Worm (Caenorhabditis elegans) whole organism, late embryonic: ENCODE data around the gene chk-2.
"Not testable (repeated sequence)": the region's sequence is repeated elsewhere in the genome, so short reads cannot be mapped to it uniquely, and the experiment has no call there.

Source experiments
- T23F11.4 ChIP-seq: fragments of 200-800 bp; sonication (Bioruptor generic); optimal IDR thresholded peaks from 2 replicates; lab custom pipeline; 2018; ENCODE audit warnings: mild to moderate bottlenecking, missing genetic modification characterization, missing compliant biosample characterization
- ama-1 ChIP-seq: fragments of 150-350 bp; optimal IDR thresholded peaks from 2 replicates; lab custom pipeline; 2014
- ceh-14 ChIP-seq: sonication (generic microtip); optimal IDR thresholded peaks from 2 replicates; lab custom pipeline; 2016; ENCODE audit warnings: missing genotype, missing genetic modification characterization, missing compliant biosample characterization
- ceh-30 ChIP-seq: fragments of 150-350 bp; optimal IDR thresholded peaks from 2 replicates; lab custom pipeline; 2014; ENCODE audit warnings: missing biosample characterization, missing genetic modification characterization
- hlh-15 ChIP-seq: sonication (generic microtip); optimal IDR thresholded peaks from 2 replicates; lab custom pipeline; 2016; ENCODE audit warnings: missing genetic modification characterization, missing compliant biosample characterization
- tbx-7 ChIP-seq: sonication (generic microtip); optimal IDR thresholded peaks from 2 replicates; lab custom pipeline; 2016; ENCODE audit warnings: missing genotype, missing genetic modification characterization, missing compliant biosample characterization

ce11 chrV:19949721-19950120 is 33.9 kb upstream of the chk-2 start, which contains the start of gene Y60A3A.8:
- not testable (repeated sequence) for TF ChIP-seq ceh-14 (tag; lab: Kevin White, UChicago); T23F11.4; ama-1 (lab: Kevin White, UChicago); hlh-15 (tag; lab: Kevin White, UChicago); tbx-7 (tag; lab: Kevin White, UChicago); ceh-30
